Worm (Caenorhabditis elegans) whole organism, L4 larva: ENCODE results near the gene F52H2.5.

Experiments used
- D1046.2 ChIP-seq: fragments of 200-800 bp; sonication (Bioruptor generic); IDR thresholded peaks from 2 replicates; pipeline ENCODE4 v1.3.6; 2022; ENCODE audit warnings: missing genetic modification characterization, missing compliant biosample characterization
- F37D6.2 ChIP-seq: sonication (generic microtip); optimal IDR thresholded peaks from 2 replicates; lab custom pipeline; 2016; ENCODE audit warnings: mild to moderate bottlenecking, missing genetic modification characterization, missing compliant biosample characterization
- T20F7.1 ChIP-seq: fragments of 200-800 bp; sonication (Bioruptor generic); optimal IDR thresholded peaks from 2 replicates; lab custom pipeline; 2018; ENCODE audit warnings: mild to moderate bottlenecking, missing genetic modification characterization, missing compliant biosample characterization
- aha-1 ChIP-seq: fragments of 150-350 bp; peaks from one replicate; lab custom pipeline; 2014; ENCODE audit warnings: missing biosample characterization, missing genetic modification characterization
- daf-19 ChIP-seq: fragments of 200-800 bp; sonication (Bioruptor generic); conservative IDR thresholded peaks from 2 replicates; pipeline ENCODE4 v1.3.6; 2022; ENCODE audit warnings: missing genetic modification characterization, missing compliant biosample characterization
- dmd-6 ChIP-seq: fragments of 200-800 bp; sonication (Bioruptor generic); IDR thresholded peaks from 2 replicates; pipeline ENCODE4 v1.3.6; 2022; ENCODE audit warnings: missing genetic modification reagents, missing genetic modification characterization, missing compliant biosample characterization
- dmd-8 ChIP-seq: fragments of 200-800 bp; sonication (Bioruptor generic); IDR thresholded peaks from 2 replicates; pipeline ENCODE4 v1.3.6; 2022; ENCODE audit warnings: missing genetic modification characterization, missing compliant biosample characterization
- dve-1 ChIP-seq: sonication (generic microtip); optimal IDR thresholded peaks from 2 replicates; lab custom pipeline; 2017; ENCODE audit warnings: antibody characterized with exemption, mild to moderate bottlenecking, missing genetic modification characterization, missing compliant biosample characterization; ENCODE audit not compliant: insufficient read depth
- egl-27 ChIP-seq: sonication (generic microtip); optimal IDR thresholded peaks from 3 replicates; lab custom pipeline; 2017; ENCODE audit warnings: missing biosample characterization, missing genetic modification reagents, missing genetic modification characterization
- fkh-10 ChIP-seq: fragments of 150-350 bp; optimal IDR thresholded peaks from 2 replicates; lab custom pipeline; 2014; ENCODE audit warnings: missing biosample characterization, missing genetic modification reagents, missing genetic modification characterization
- fos-1 ChIP-seq: fragments of 150-350 bp; optimal IDR thresholded peaks from 2 replicates; lab custom pipeline; 2014; ENCODE audit warnings: missing biosample characterization, missing genetic modification characterization
- gei-8 ChIP-seq: fragments of 200-800 bp; sonication (Bioruptor generic); optimal IDR thresholded peaks from 2 replicates; lab custom pipeline; 2018; ENCODE audit warnings: mild to moderate bottlenecking, missing genetic modification characterization, missing compliant biosample characterization
- hif-1 ChIP-seq, 2 experiments: sonication (generic microtip); optimal IDR thresholded peaks; 2 replicates each; lab custom pipeline; 2016 to 2017; ENCODE audit warnings: missing compliant biosample characterization in 2 of 2, missing genetic modification characterization in 2 of 2, missing genetic modification reagents in 2 of 2, missing genotype in 2 of 2, mild to moderate bottlenecking in 1 of 2
- hlh-11 ChIP-seq: fragments of 200-800 bp; sonication (Bioruptor generic); optimal IDR thresholded peaks from 2 replicates; lab custom pipeline; 2018; ENCODE audit warnings: mild to moderate bottlenecking, missing genetic modification characterization, missing compliant biosample characterization
- hlh-30 ChIP-seq: sonication (generic microtip); optimal IDR thresholded peaks from 2 replicates; lab custom pipeline; 2017; ENCODE audit warnings: antibody characterized with exemption, mild to moderate bottlenecking, missing genetic modification characterization, missing compliant biosample characterization; ENCODE audit not compliant: insufficient read depth
- hmg-1.1 ChIP-seq: fragments of 200-800 bp; sonication (Bioruptor generic); IDR thresholded peaks from 2 replicates; pipeline ENCODE4 v1.3.6; 2022; ENCODE audit warnings: missing genetic modification reagents, missing genetic modification characterization, missing compliant biosample characterization
- lin-1 ChIP-seq: fragments of 200-800 bp; sonication (Bioruptor generic); IDR thresholded peaks from 2 replicates; pipeline ENCODE4 v1.3.6; 2022; ENCODE audit warnings: missing genetic modification reagents, missing genetic modification characterization, missing compliant biosample characterization
- lin-39 ChIP-seq: fragments of 150-350 bp; optimal IDR thresholded peaks from 2 replicates; lab custom pipeline; 2014; ENCODE audit warnings: missing biosample characterization, missing genetic modification reagents, missing genetic modification characterization
- lir-3 ChIP-seq: sonication (generic microtip); optimal IDR thresholded peaks from 2 replicates; lab custom pipeline; 2016; ENCODE audit warnings: mild to moderate bottlenecking, missing genetic modification characterization, missing compliant biosample characterization
- lsy-2 ChIP-seq, 2 experiments: fragments of 150-350 bp in 1 of 2; sonication (generic microtip) in 1 of 2; optimal IDR thresholded peaks; 2 replicates each; lab custom pipeline; 2014 to 2017; ENCODE audit warnings: missing biosample characterization in 2 of 2, missing genetic modification characterization in 2 of 2
- madf-9 ChIP-seq: fragments of 200-800 bp; sonication (Bioruptor generic); conservative IDR thresholded peaks from 2 replicates; pipeline ENCODE4 v1.3.6; 2022; ENCODE audit warnings: missing genetic modification reagents, missing genetic modification characterization, missing compliant biosample characterization
- mdl-1 ChIP-seq, 2 experiments: fragments of 150-350 bp in 1 of 2; sonication (generic microtip) in 1 of 2; optimal IDR thresholded peaks; 2 replicates each; lab custom pipeline; 2014 to 2017; ENCODE audit warnings: missing biosample characterization in 2 of 2, missing genetic modification characterization in 2 of 2
- mdt-29 ChIP-seq: fragments of 200-800 bp; sonication (Bioruptor generic); IDR thresholded peaks from 2 replicates; pipeline ENCODE4 v1.3.6; 2022; ENCODE audit warnings: missing genetic modification reagents, missing genetic modification characterization, missing compliant biosample characterization
- mep-1 ChIP-seq: fragments of 150-350 bp; sonication (generic microtip); optimal IDR thresholded peaks from 3 replicates; lab custom pipeline; 2014; ENCODE audit warnings: missing biosample characterization, missing genetic modification characterization
- mes-2 ChIP-seq: sonication (generic microtip); optimal IDR thresholded peaks from 2 replicates; lab custom pipeline; 2016; ENCODE audit warnings: missing genotype, mild to moderate bottlenecking, missing genetic modification characterization, missing compliant biosample characterization; ENCODE audit not compliant: poor library complexity, severe bottlenecking
- mxl-2 ChIP-seq: fragments of 200-800 bp; sonication (Bioruptor generic); conservative IDR thresholded peaks from 2 replicates; pipeline ENCODE4 v1.3.6; 2022; ENCODE audit warnings: missing genetic modification reagents, missing genetic modification characterization, missing compliant biosample characterization
- mxl-3 ChIP-seq: fragments of 200-800 bp; sonication (Bioruptor generic); optimal IDR thresholded peaks from 2 replicates; lab custom pipeline; 2018; ENCODE audit warnings: mild to moderate bottlenecking, missing genetic modification characterization, missing compliant biosample characterization
- nhr-10 ChIP-seq: fragments of 150-350 bp; optimal IDR thresholded peaks from 2 replicates; lab custom pipeline; 2014; ENCODE audit warnings: missing biosample characterization, missing genetic modification characterization
- nhr-102 ChIP-seq: sonication (generic microtip); optimal IDR thresholded peaks from 2 replicates; lab custom pipeline; 2016; ENCODE audit warnings: mild to moderate bottlenecking, missing genetic modification characterization, moderate library complexity, missing compliant biosample characterization
- nhr-11 ChIP-seq: fragments of 150-350 bp; optimal IDR thresholded peaks from 2 replicates; lab custom pipeline; 2014; ENCODE audit warnings: missing biosample characterization, missing genetic modification characterization
- nhr-111 ChIP-seq: fragments of 200-800 bp; sonication (Bioruptor generic); optimal IDR thresholded peaks from 2 replicates; lab custom pipeline; 2018; ENCODE audit warnings: mild to moderate bottlenecking, missing genetic modification characterization, missing compliant biosample characterization
- nhr-237 ChIP-seq: sonication (generic microtip); optimal IDR thresholded peaks from 2 replicates; lab custom pipeline; 2017; ENCODE audit warnings: missing biosample characterization, missing genetic modification characterization
- nhr-48 ChIP-seq: sonication (generic microtip); optimal IDR thresholded peaks from 2 replicates; lab custom pipeline; 2016; ENCODE audit warnings: mild to moderate bottlenecking, missing genetic modification characterization, missing compliant biosample characterization
- nhr-77 ChIP-seq: fragments of 150-350 bp; optimal IDR thresholded peaks from 2 replicates; lab custom pipeline; 2014; ENCODE audit warnings: missing biosample characterization, missing genetic modification characterization
- pha-4 ChIP-seq, 2 experiments: fragments of 150-350 bp in 1 of 2; fragments of 200-800 bp in 1 of 2; sonication (Bioruptor generic) in 1 of 2; IDR thresholded peaks in 1 of 2; optimal IDR thresholded peaks in 1 of 2; 2 replicates each; pipeline versions ENCODE4 v1.3.6 to Lab custom; 2014 to 2022; ENCODE audit warnings: missing genetic modification characterization in 2 of 2, missing genetic modification reagents in 2 of 2, missing biosample characterization in 1 of 2, missing compliant biosample characterization in 1 of 2
- php-3 ChIP-seq: fragments of 200-800 bp; sonication (Bioruptor generic); IDR thresholded peaks from 2 replicates; pipeline ENCODE4 v1.3.6; 2022; ENCODE audit warnings: missing genetic modification reagents, missing genetic modification characterization, missing compliant biosample characterization
- saeg-2 ChIP-seq: fragments of 200-800 bp; sonication (Bioruptor generic); IDR thresholded peaks from 2 replicates; pipeline ENCODE4 v1.3.6; 2022; ENCODE audit warnings: missing genetic modification reagents, missing genetic modification characterization, missing compliant biosample characterization
- set-16 ChIP-seq: fragments of 200-800 bp; sonication (Bioruptor generic); IDR thresholded peaks from 2 replicates; pipeline ENCODE4 v1.3.6; 2022; ENCODE audit warnings: missing genetic modification reagents, missing genetic modification characterization, missing compliant biosample characterization
- snpc-4 ChIP-seq: fragments of 150-350 bp; optimal IDR thresholded peaks from 2 replicates; lab custom pipeline; 2014; ENCODE audit warnings: missing biosample characterization, missing genetic modification characterization
- unc-130 ChIP-seq: sonication (generic microtip); optimal IDR thresholded peaks from 2 replicates; lab custom pipeline; 2016; ENCODE audit warnings: missing genetic modification reagents, missing genetic modification characterization, missing compliant biosample characterization
- unc-39 ChIP-seq: sonication (generic microtip); optimal IDR thresholded peaks from 2 replicates; lab custom pipeline; 2017; ENCODE audit warnings: missing biosample characterization, missing genetic modification characterization
- unc-62 ChIP-seq, 3 experiments: fragments of 150-350 bp in 1 of 3; sonication (generic microtip); optimal IDR thresholded peaks in 2 of 3; peaks in 1 of 3; 1 replicate in 1 of 3; 2 replicates in 2 of 3; lab custom pipeline; 2014 to 2017; ENCODE audit warnings: missing biosample characterization in 3 of 3, missing genetic modification characterization in 3 of 3, missing genetic modification reagents in 3 of 3, missing genotype in 1 of 3
- zfp-3 ChIP-seq: fragments of 200-800 bp; sonication (Bioruptor generic); conservative IDR thresholded peaks from 2 replicates; pipeline ENCODE4 v1.3.6; 2022; ENCODE audit warnings: missing genetic modification reagents, missing genetic modification characterization, missing compliant biosample characterization
- ztf-7 ChIP-seq: fragments of 150-350 bp; optimal IDR thresholded peaks from 2 replicates; lab custom pipeline; 2014; ENCODE audit warnings: missing biosample characterization, missing genetic modification characterization

The F52H2.5 gene

ce11 chrX:2577442-2577841 lies 17.6 kb upstream of the F52H2.5 start, which contains the start of gene ttr-42:
Gene ttr-42 (plus strand): TSS chrX:2577742.
- TF ChIP-seq mxl-2 (GFP tag; lab: Robert Waterston, UW) (no peak), mes-2 (tag; lab: Kevin White, UChicago) (no peak), snpc-4 (tag; lab: Kevin White, UChicago) (no peak), ztf-7 (tag; lab: Kevin White, UChicago) (no peak), madf-9 (no peak), gei-8 (GFP tag; lab: Kevin White, UChicago) (no peak), php-3 (GFP tag; lab: Robert Waterston, UW) (no peak), daf-19 (no peak), D1046.2 (GFP tag; lab: Robert Waterston, UW) (no peak), saeg-2 (GFP tag; lab: Robert Waterston, UW) (no peak), dmd-8 (no peak), egl-27 (tag; lab: Kevin White, UChicago) (no peak), mdt-29 (GFP tag; lab: Robert Waterston, UW) (no peak), nhr-111 (GFP tag; lab: Kevin White, UChicago) (no peak), fos-1 (no peak), set-16 (GFP tag; lab: Robert Waterston, UW) (no peak)

- TF ChIP-seq hif-1 (tag; optimal IDR thresholded peaks at IDR 0.05; lab: Kevin White, UChicago), result peak in 1 of 2 experiments; percentile 4
- peak in 1 of 2 experiments; percentile 59 for TF ChIP-seq unc-62 (GFP tag; optimal IDR thresholded peaks at IDR 0.05 in 1 of 2; lab: Kevin White, UChicago)
- no peak for TF ChIP-seq unc-62 (tag; optimal IDR thresholded peaks at IDR 0.05; lab: Kevin White, UChicago)
- no peak for TF ChIP-seq F37D6.2 (tag; lab: Kevin White, UChicago)
- TF ChIP-seq hmg-1.1 (GFP tag; lab: Robert Waterston, UW), result peak; percentile 42; the same call in 1 of the 2 replicates
- TF ChIP-seq nhr-77 (tag; lab: Kevin White, UChicago), result no peak
- TF ChIP-seq nhr-111 (GFP tag; lab: Kevin White, UChicago), result no peak
- TF ChIP-seq mes-2 (tag; lab: Kevin White, UChicago), result peak; percentile 75
Measured at ce11 chrX:2572646-2573149, 12.8 kb upstream of the F52H2.5 start, which contains the start of the genes ccd-5 and F52H2.1. Gene ccd-5 (minus strand): TSS chrX:2572653. Gene F52H2.1 (plus strand): TSS chrX:2573099.

DNA sequence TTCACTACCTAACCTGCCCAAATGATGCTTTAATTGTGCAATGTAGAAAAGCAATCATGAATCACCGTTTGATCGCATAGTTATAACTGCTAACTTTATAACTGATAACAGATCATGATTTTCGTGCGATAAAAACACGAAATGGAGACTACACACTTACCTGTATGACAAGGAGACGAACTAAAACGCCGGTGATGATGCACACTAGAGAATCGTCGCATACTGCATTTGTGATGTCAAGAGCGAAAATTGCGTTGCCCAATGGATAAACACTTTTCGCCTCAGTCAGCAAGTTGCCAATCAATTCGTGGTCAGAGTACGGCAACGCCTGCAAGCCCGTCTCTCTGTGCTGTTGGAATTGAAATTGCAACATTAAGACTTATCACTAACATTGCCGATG lies 9.2 kb upstream of the F52H2.5 start:
- no peak for TF ChIP-seq lsy-2 (tag; optimal IDR thresholded peaks at IDR 0.05; lab: Kevin White, UChicago)
- TF ChIP-seq hlh-11, result peak; percentile 93
- TF ChIP-seq php-3 (GFP tag; lab: Robert Waterston, UW), result peak; percentile 88
- peak; percentile 98 for TF ChIP-seq dmd-6 (GFP tag; lab: Robert Waterston, UW)
- peak; percentile 39 for TF ChIP-seq mxl-3 (GFP tag; lab: Kevin White, UChicago)
- 0 out of 2 replicates have a peak, but pooled peaks have one; percentile 33 for TF ChIP-seq lin-1 (GFP tag; lab: Robert Waterston, UW)
- TF ChIP-seq nhr-77 (tag; lab: Kevin White, UChicago), result peak; percentile 87
- no peak for TF ChIP-seq nhr-237 (tag; lab: Kevin White, UChicago)
- no peak for TF ChIP-seq pha-4 (GFP tag; IDR thresholded peaks at IDR 0.05; lab: Robert Waterston, UW)
- no peak for TF ChIP-seq pha-4 (tag; optimal IDR thresholded peaks at IDR 0.05; lab: Kevin White, UChicago)
- no peak for TF ChIP-seq lir-3 (tag; lab: Kevin White, UChicago)
- no peak for TF ChIP-seq lin-39
- no peak for TF ChIP-seq fkh-10 (GFP tag; lab: Kevin White, UChicago)
- peak in 1 of 2 experiments; percentile 19 for TF ChIP-seq hif-1 (tag; optimal IDR thresholded peaks at IDR 0.05; lab: Kevin White, UChicago)
- peak; percentile 85 for TF ChIP-seq nhr-48 (tag; lab: Kevin White, UChicago)
- TF ChIP-seq mxl-2 (GFP tag; lab: Robert Waterston, UW), result no peak
- TF ChIP-seq unc-130, result no peak
- no peak for TF ChIP-seq nhr-11 (tag; lab: Kevin White, UChicago)
- peak; percentile 91 for TF ChIP-seq dve-1
- peak; percentile 68; the same call in 1 of the 2 replicates for TF ChIP-seq mdt-29 (GFP tag; lab: Robert Waterston, UW)
- peak; percentile 44 for TF ChIP-seq mep-1 (tag; lab: Kevin White, UChicago)
- TF ChIP-seq zfp-3, result 0 out of 2 replicates have a peak, but pooled peaks have one; percentile 23
- peak; percentile 12 for TF ChIP-seq nhr-10 (tag; lab: Kevin White, UChicago)
- peak in 1 of 2 experiments; percentile 46 for TF ChIP-seq mdl-1 (tag; optimal IDR thresholded peaks at IDR 0.05; lab: Kevin White, UChicago)
- TF ChIP-seq unc-39 (tag; lab: Kevin White, UChicago), result no peak
- peak; percentile 86 for TF ChIP-seq aha-1
- peak; percentile 82 for TF ChIP-seq nhr-102 (tag; lab: Kevin White, UChicago)
- peak in 1 of 2 experiments; percentile 57 for TF ChIP-seq unc-62 (GFP tag; optimal IDR thresholded peaks at IDR 0.05 in 1 of 2; lab: Kevin White, UChicago)
- TF ChIP-seq unc-62 (tag; optimal IDR thresholded peaks at IDR 0.05; lab: Kevin White, UChicago), result no peak
- peak; percentile 26 for TF ChIP-seq hlh-30 (tag; lab: Kevin White, UChicago)
- peak; percentile 48 for TF ChIP-seq T20F7.1 (GFP tag; lab: Kevin White, UChicago)
